Worm (Caenorhabditis elegans) whole organism, L2 larva: ENCODE results near the gene abu-2.

ENCODE experiments used
- R02D3.7 ChIP-seq: fragments of 150-350 bp; optimal IDR thresholded peaks from 2 replicates; lab custom pipeline; 2014; ENCODE audit warnings: missing biosample characterization, missing genetic modification characterization
- ama-1 ChIP-seq: fragments of 150-350 bp; optimal IDR thresholded peaks from 2 replicates; lab custom pipeline; 2018; ENCODE audit warnings: inconsistent platforms
- ceh-82 ChIP-seq: fragments of 150-350 bp; optimal IDR thresholded peaks from 2 replicates; lab custom pipeline; 2014; ENCODE audit warnings: missing biosample characterization, missing genetic modification characterization
- egl-27 ChIP-seq: sonication (generic microtip); optimal IDR thresholded peaks from 3 replicates; lab custom pipeline; 2017; ENCODE audit warnings: missing biosample characterization, missing genetic modification reagents, missing genetic modification characterization
- nhr-23 ChIP-seq: fragments of 150-350 bp; optimal IDR thresholded peaks from 2 replicates; lab custom pipeline; 2014; ENCODE audit warnings: missing biosample characterization, missing genetic modification reagents, missing genetic modification characterization
- unc-39 ChIP-seq: fragments of 150-350 bp; optimal IDR thresholded peaks from 2 replicates; lab custom pipeline; 2014; ENCODE audit warnings: missing biosample characterization, missing genetic modification characterization
- unc-55 ChIP-seq: fragments of 150-350 bp; sonication (generic microtip); optimal IDR thresholded peaks from 3 replicates; lab custom pipeline; 2014; ENCODE audit warnings: missing biosample characterization, missing genetic modification reagents, missing genetic modification characterization

- TF ChIP-seq nhr-23 (tag; lab: Kevin White, UChicago) (no peak), R02D3.7 (tag; lab: Kevin White, UChicago) (no peak), ceh-82 (tag; lab: Kevin White, UChicago) (no peak), egl-27 (tag; lab: Kevin White, UChicago) (no peak), unc-39 (tag; lab: Kevin White, UChicago) (no peak), ama-1 (lab: Kevin White, UChicago) (no peak), unc-55 (GFP tag; lab: Kevin White, UChicago) (no peak)
These were observed 12.9 kb downstream of the abu-2 start, which contains the start of gene H39E20.1 for ce11 chrX:1397516-1397915.
